Worm (Caenorhabditis elegans) whole organism, L1 larva: ENCODE measurements around the gene F20A1.8.

ENCODE experiments used
- C16A3.4 ChIP-seq: fragments of 150-350 bp; optimal IDR thresholded peaks from 2 replicates; lab custom pipeline; 2014; ENCODE audit warnings: missing biosample characterization, missing genetic modification characterization
- C34B4.2 ChIP-seq: sonication (generic microtip); optimal IDR thresholded peaks from 2 replicates; lab custom pipeline; 2017; ENCODE audit warnings: mild to moderate bottlenecking, missing genetic modification characterization, missing compliant biosample characterization
- aha-1 ChIP-seq: fragments of 150-350 bp; optimal IDR thresholded peaks from 2 replicates; lab custom pipeline; 2014; ENCODE audit warnings: missing biosample characterization, missing genetic modification characterization
- aly-2 ChIP-seq: fragments of 150-350 bp; optimal IDR thresholded peaks from 2 replicates; lab custom pipeline; 2014; ENCODE audit warnings: missing biosample characterization, missing genetic modification characterization
- blmp-1 ChIP-seq: fragments of 150-350 bp; optimal IDR thresholded peaks from 2 replicates; lab custom pipeline; 2014; ENCODE audit warnings: missing biosample characterization, missing genetic modification characterization
- ceh-63 ChIP-seq: fragments of 200-800 bp; sonication (Bioruptor generic); optimal IDR thresholded peaks from 2 replicates; lab custom pipeline; 2018; ENCODE audit warnings: mild to moderate bottlenecking, missing genetic modification characterization, missing compliant biosample characterization
- ces-1 ChIP-seq: fragments of 150-350 bp; optimal IDR thresholded peaks from 2 replicates; lab custom pipeline; 2014; ENCODE audit warnings: missing biosample characterization, missing genetic modification reagents, missing genetic modification characterization
- efl-1 ChIP-seq, 4 experiments: fragments of 150-350 bp; optimal IDR thresholded peaks in 3 of 4; peaks in 1 of 4; 1 replicate in 1 of 4; 2 replicates in 3 of 4; lab custom pipeline; 2014; ENCODE audit warnings: missing biosample characterization in 2 of 4, missing genetic modification characterization in 2 of 4, missing genetic modification reagents in 2 of 4
- elt-2 ChIP-seq: sonication (generic microtip); optimal IDR thresholded peaks from 2 replicates; lab custom pipeline; 2016; ENCODE audit warnings: missing genetic modification characterization, mild to moderate bottlenecking, inconsistent platforms, missing compliant biosample characterization, missing genetic modification reagents
- elt-3 ChIP-seq, 6 experiments: fragments of 150-350 bp in 1 of 6; sonication (generic microtip); optimal IDR thresholded peaks; 2 replicates each; lab custom pipeline; 2017 to 2018; ENCODE audit warnings: missing biosample characterization in 6 of 6, missing genetic modification characterization in 6 of 6, inconsistent platforms in 1 of 6
- grh-1 ChIP-seq: fragments of 200-800 bp; sonication (Bioruptor generic); IDR thresholded peaks from 2 replicates; pipeline ENCODE4 v1.3.6; 2022; ENCODE audit warnings: missing genetic modification reagents, missing genetic modification characterization, missing compliant biosample characterization
- irx-1 ChIP-seq: sonication (generic microtip); optimal IDR thresholded peaks from 2 replicates; lab custom pipeline; 2016; ENCODE audit warnings: missing genetic modification characterization, missing compliant biosample characterization
- lin-14 ChIP-seq: fragments of 200-800 bp; sonication (Bioruptor generic); optimal IDR thresholded peaks from 2 replicates; lab custom pipeline; 2018; ENCODE audit warnings: mild to moderate bottlenecking, missing genetic modification characterization, moderate library complexity, missing compliant biosample characterization
- lin-35 ChIP-seq, 2 experiments: fragments of 150-350 bp; optimal IDR thresholded peaks; 2 replicates each; lab custom pipeline; 2014; ENCODE audit warnings: missing biosample characterization in 2 of 2, missing genetic modification characterization in 2 of 2, missing genetic modification reagents in 2 of 2
- lir-3 ChIP-seq: sonication (generic microtip); optimal IDR thresholded peaks from 2 replicates; lab custom pipeline; 2016; ENCODE audit warnings: mild to moderate bottlenecking, missing genetic modification characterization, moderate library complexity, missing compliant biosample characterization; ENCODE audit not compliant: poor library complexity
- lsy-2 ChIP-seq, 2 experiments: fragments of 150-350 bp; optimal IDR thresholded peaks; 2 replicates each; lab custom pipeline; 2014; ENCODE audit warnings: missing biosample characterization in 2 of 2, missing genetic modification characterization in 2 of 2
- mab-9 ChIP-seq: fragments of 200-800 bp; sonication (Bioruptor generic); IDR thresholded peaks from 2 replicates; pipeline ENCODE4 v1.3.6; 2022; ENCODE audit warnings: missing genetic modification reagents, missing genetic modification characterization, missing compliant biosample characterization
- mdl-1 ChIP-seq, 2 experiments: fragments of 150-350 bp; optimal IDR thresholded peaks; 2 replicates each; lab custom pipeline; 2014 to 2017; ENCODE audit warnings: missing biosample characterization in 2 of 2, missing genetic modification characterization in 2 of 2, inconsistent platforms in 1 of 2
- mep-1 ChIP-seq: fragments of 150-350 bp; optimal IDR thresholded peaks from 2 replicates; lab custom pipeline; 2014; ENCODE audit warnings: missing biosample characterization, missing genetic modification characterization
- nhr-11 ChIP-seq: fragments of 150-350 bp; optimal IDR thresholded peaks from 2 replicates; lab custom pipeline; 2014; ENCODE audit warnings: missing biosample characterization, missing genetic modification characterization
- nhr-19 ChIP-seq: fragments of 200-800 bp; sonication (Bioruptor generic); conservative IDR thresholded peaks from 2 replicates; pipeline ENCODE4 v1.3.6; 2022; ENCODE audit warnings: missing genetic modification characterization, missing compliant biosample characterization
- nhr-20 ChIP-seq: sonication (generic microtip); optimal IDR thresholded peaks from 2 replicates; lab custom pipeline; 2016; ENCODE audit warnings: mild to moderate bottlenecking, missing genetic modification characterization, missing compliant biosample characterization
- nhr-237 ChIP-seq: fragments of 150-350 bp; optimal IDR thresholded peaks from 2 replicates; lab custom pipeline; 2014; ENCODE audit warnings: missing biosample characterization, missing genetic modification characterization
- nhr-71 ChIP-seq: sonication (generic microtip); optimal IDR thresholded peaks from 2 replicates; lab custom pipeline; 2016; ENCODE audit warnings: mild to moderate bottlenecking, missing genetic modification characterization, moderate library complexity, missing compliant biosample characterization
- nhr-77 ChIP-seq: fragments of 150-350 bp; optimal IDR thresholded peaks from 2 replicates; lab custom pipeline; 2014; ENCODE audit warnings: missing biosample characterization, missing genetic modification characterization
- nhr-85 ChIP-seq: sonication (generic microtip); peaks from one replicate; lab custom pipeline; 2016; ENCODE audit warnings: missing genetic modification characterization, inconsistent platforms, missing compliant biosample characterization
- skn-1 ChIP-seq: fragments of 150-350 bp; optimal IDR thresholded peaks from 2 replicates; lab custom pipeline; 2014; ENCODE audit warnings: missing biosample characterization, missing genetic modification characterization
- snu-23 ChIP-seq: sonication (generic microtip); optimal IDR thresholded peaks from 2 replicates; lab custom pipeline; 2016; ENCODE audit warnings: missing genetic modification characterization, missing compliant biosample characterization
- sox-4 ChIP-seq: sonication (generic microtip); optimal IDR thresholded peaks from 2 replicates; lab custom pipeline; 2016; ENCODE audit warnings: missing genetic modification characterization, missing compliant biosample characterization
- sup-37 ChIP-seq: fragments of 200-800 bp; sonication (Bioruptor generic); optimal IDR thresholded peaks from 2 replicates; lab custom pipeline; 2018; ENCODE audit warnings: mild to moderate bottlenecking, missing genetic modification characterization, missing compliant biosample characterization
- swsn-7 ChIP-seq: sonication (generic microtip); optimal IDR thresholded peaks from 2 replicates; lab custom pipeline; 2016; ENCODE audit warnings: missing genetic modification characterization, missing compliant biosample characterization
- tbx-2 ChIP-seq: sonication (generic microtip); optimal IDR thresholded peaks from 2 replicates; lab custom pipeline; 2016; ENCODE audit warnings: missing genetic modification characterization, missing compliant biosample characterization
- unc-130 ChIP-seq: fragments of 150-350 bp; optimal IDR thresholded peaks from 2 replicates; lab custom pipeline; 2017; ENCODE audit warnings: missing biosample characterization, missing genetic modification characterization, inconsistent platforms
- xbp-1 ChIP-seq: sonication (generic microtip); optimal IDR thresholded peaks from 2 replicates; lab custom pipeline; 2016; ENCODE audit warnings: missing genetic modification characterization, missing compliant biosample characterization
- zag-1 ChIP-seq: fragments of 150-350 bp; optimal IDR thresholded peaks from 2 replicates; lab custom pipeline; 2014; ENCODE audit warnings: missing biosample characterization, missing genetic modification characterization

Gene F20A1.8

DNA sequence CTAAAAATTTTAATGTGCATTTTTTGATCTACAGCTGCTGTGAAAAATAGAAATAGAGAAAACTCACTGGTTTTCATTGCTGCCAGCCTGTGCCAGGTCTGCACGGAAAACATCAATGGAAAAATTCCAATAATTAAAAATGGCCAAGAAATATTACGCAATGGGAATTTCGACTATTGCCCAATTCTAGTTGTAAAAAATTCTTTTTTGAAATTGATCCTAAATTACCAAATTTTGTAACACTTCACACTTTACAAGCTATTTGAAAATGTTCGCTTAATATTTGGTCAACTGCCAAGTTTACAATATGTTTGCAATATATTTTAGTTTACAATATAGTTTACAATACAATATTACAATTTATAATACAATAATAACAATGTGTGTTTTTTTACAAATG, 46.7 kb downstream of the F20A1.8 start:
- no peak for TF ChIP-seq efl-1 (optimal IDR thresholded peaks at IDR 0.05; lab: Kevin White, UChicago)
- TF ChIP-seq efl-1 (GFP tag; optimal IDR thresholded peaks at IDR 0.05 in 1 of 2; lab: Kevin White, UChicago): peak in 1 of 2 experiments; percentile 75
- TF ChIP-seq elt-2 (tag; lab: Kevin White, UChicago): peak; percentile 1
- TF ChIP-seq C16A3.4 (tag; lab: Kevin White, UChicago): no peak

DNA sequence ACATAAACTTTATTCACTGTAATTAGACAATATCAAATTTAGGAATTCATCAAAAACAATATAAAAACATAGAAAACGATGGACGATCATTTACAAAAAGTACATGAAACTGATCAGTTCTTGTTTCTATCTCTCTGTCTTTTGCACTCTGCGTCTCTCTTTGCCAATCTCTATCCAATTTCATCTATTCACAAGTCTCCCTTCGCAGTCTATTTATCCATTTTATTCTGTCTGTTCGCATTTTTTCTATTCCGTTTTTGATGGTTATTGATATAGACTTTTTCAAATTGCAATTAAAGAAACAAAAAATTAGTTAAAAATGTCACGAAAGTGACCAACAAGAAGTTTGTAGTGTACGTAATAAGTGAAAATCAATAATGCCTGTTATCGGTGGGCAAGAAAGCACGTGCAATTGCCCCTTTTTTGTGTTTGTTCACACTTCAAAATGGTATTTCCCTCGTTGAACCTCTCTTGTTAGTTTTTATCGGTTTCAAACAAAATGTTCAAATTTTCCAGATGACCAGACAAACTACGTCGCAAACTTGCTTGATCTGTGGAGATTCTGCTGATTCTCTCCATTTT, 49.0 kb downstream of the F20A1.8 start, which contains the start of gene nhr-42:
nhr-42 (plus strand) TSS at position 517 of the 582 bp plus-strand sequence.
- TF ChIP-seq elt-3 (tag; optimal IDR thresholded peaks at IDR 0.05; lab: Kevin White, UChicago) (peak in 2 of 6 experiments; percentile 4 to 35), blmp-1 (peak; percentile 41), lin-14 (GFP tag; lab: Kevin White, UChicago) (peak; percentile 68), xbp-1 (no peak), lsy-2 (tag; optimal IDR thresholded peaks at IDR 0.05; lab: Kevin White, UChicago) (peak in 1 of 2 experiments; percentile 21), grh-1 (GFP tag; lab: Robert Waterston, UW) (no peak), ceh-63 (GFP tag; lab: Kevin White, UChicago) (no peak), zag-1 (tag; lab: Kevin White, UChicago) (no peak), mdl-1 (tag; optimal IDR thresholded peaks at IDR 0.05; lab: Kevin White, UChicago) (peak in 1 of 2 experiments; percentile 58), elt-2 (tag; lab: Kevin White, UChicago) (peak; percentile 55), snu-23 (GFP tag; lab: Kevin White, UChicago) (peak; percentile 50), sox-4 (tag; lab: Kevin White, UChicago) (no peak), tbx-2 (tag; lab: Kevin White, UChicago) (peak; percentile 62), aly-2 (no peak), nhr-77 (tag; lab: Kevin White, UChicago) (no peak), skn-1 (tag; lab: Kevin White, UChicago) (peak; percentile 2), nhr-71 (tag; lab: Kevin White, UChicago) (peak; percentile 50), C34B4.2 (tag; lab: Kevin White, UChicago) (no peak), nhr-11 (tag; lab: Kevin White, UChicago) (no peak), lin-35 (GFP tag; optimal IDR thresholded peaks at IDR 0.05; lab: Kevin White, UChicago) (peak in 1 of 2 experiments; percentile 18), nhr-19 (GFP tag; lab: Robert Waterston, UW) (peak; percentile 29; the same call in 1 of the 2 replicates), mab-9 (GFP tag; lab: Robert Waterston, UW) (no peak), irx-1 (tag; lab: Kevin White, UChicago) (peak; percentile 8), nhr-237 (tag; lab: Kevin White, UChicago) (peak; percentile 17), unc-130 (no peak), swsn-7 (tag; lab: Kevin White, UChicago) (peak; percentile 17), mep-1 (tag; lab: Kevin White, UChicago) (peak; percentile 22), efl-1 (optimal IDR thresholded peaks at IDR 0.05; lab: Kevin White, UChicago) (peak; percentile 2 to 3), efl-1 (GFP tag; optimal IDR thresholded peaks at IDR 0.05 in 1 of 2; lab: Kevin White, UChicago) (peak; percentile 1 to 77), sup-37 (no peak), lir-3 (tag; lab: Kevin White, UChicago) (no peak), nhr-20 (tag; lab: Kevin White, UChicago) (peak; percentile 68), aha-1 (tag; lab: Kevin White, UChicago) (no peak), ces-1 (GFP tag; lab: Kevin White, UChicago) (no peak), nhr-85 (tag; lab: Kevin White, UChicago) (peak; percentile 84)
